Fruit fly (Drosophila melanogaster): Measurements from ENCODE around the gene Krn.
A peak's percentile ranks its signal among the peaks of the same experiment; 100 is the strongest.

Krn gene

DNA sequence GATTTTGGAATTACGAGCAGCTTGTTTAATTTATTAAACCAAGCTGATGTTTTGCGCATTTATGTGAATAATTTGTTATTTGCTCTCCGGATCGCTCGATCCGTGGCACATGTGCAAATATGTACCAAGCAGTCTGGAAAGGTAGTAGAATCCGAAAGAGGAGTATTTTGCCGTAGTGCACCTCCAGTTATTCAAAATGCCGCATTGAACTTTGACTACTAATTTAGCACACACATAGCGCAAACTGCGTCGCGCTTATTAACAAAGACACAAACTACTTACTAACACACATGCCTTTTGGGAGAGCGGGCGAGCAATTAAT, 5.1 kb upstream of the Krn start (continued):
- TF ChIP-seq knrl (GFP tag; IDR thresholded peaks at IDR 0.05; ENCODE audit: partially characterized antibody) (no peak), CG12219 (GFP tag; optimal IDR thresholded peaks at IDR 0.05) (no peak), ato (GFP tag; IDR thresholded peaks at IDR 0.05; ENCODE audit: partially characterized antibody) (no peak), gsb-n (tag; optimal IDR thresholded peaks at IDR 0.05) (no peak), CG3838 (GFP tag; optimal IDR thresholded peaks at IDR 0.05) (no peak), croc (GFP tag; conservative IDR thresholded peaks at IDR 0.05) (0 out of 3 replicates have a peak, but pooled peaks have one; percentile 8), CG32767 (GFP tag; IDR thresholded peaks at IDR 0.05) (no peak), dm (GFP tag; optimal IDR thresholded peaks at IDR 0.05) (no peak), CG32532 (GFP tag; IDR thresholded peaks at IDR 0.05) (no peak), CkIIα-i1 (GFP tag; IDR thresholded peaks at IDR 0.05) (0 out of 2 replicates have a peak, but pooled peaks have one; percentile 17), cato (GFP tag; optimal IDR thresholded peaks at IDR 0.05; ENCODE audit: borderline replicate concordance) (no peak), CG31388 (GFP tag; optimal IDR thresholded peaks at IDR 0.05) (no peak), CG2120 (GFP tag; optimal IDR thresholded peaks at IDR 0.05) (peak; percentile 58), CG17359 (tag; optimal IDR thresholded peaks at IDR 0.05) (no peak), CoRest (tag; optimal IDR thresholded peaks at IDR 0.05) (no peak), rib (GFP tag; IDR thresholded peaks at IDR 0.05) (no peak), Dp (GFP tag; optimal IDR thresholded peaks at IDR 0.05) (no peak), sug (tag; optimal IDR thresholded peaks at IDR 0.05) (peak; percentile 26), CG13894 (tag; optimal IDR thresholded peaks at IDR 0.05) (peak; percentile 84), ase (GFP tag; IDR thresholded peaks at IDR 0.05) (no peak), salm (tag; optimal IDR thresholded peaks at IDR 0.05) (no peak), Oli (tag; optimal IDR thresholded peaks at IDR 0.05) (no peak), pho (GFP tag; optimal IDR thresholded peaks at IDR 0.05) (peak; percentile 62), HLHmδ (GFP tag; optimal IDR thresholded peaks at IDR 0.05) (no peak), grau (tag; optimal IDR thresholded peaks at IDR 0.05) (no peak), Med (GFP tag) (peak; percentile 93), dysf (GFP tag; IDR thresholded peaks at IDR 0.05) (no peak), ro (GFP tag; IDR thresholded peaks at IDR 0.05) (no peak), scrt (GFP tag; optimal IDR thresholded peaks at IDR 0.05) (peak; percentile 37), nerfin-1 (tag; optimal IDR thresholded peaks at IDR 0.05) (no peak), Ets65A (GFP tag) (no peak), trh (GFP tag; optimal IDR thresholded peaks at IDR 0.05) (no peak), Fer2 (tag; optimal IDR thresholded peaks at IDR 0.05) (no peak), D19B (GFP tag; optimal IDR thresholded peaks at IDR 0.05) (no peak), bab2 (GFP tag; optimal IDR thresholded peaks at IDR 0.05) (peak; percentile 47), gfzf (GFP tag; optimal IDR thresholded peaks at IDR 0.05) (no peak), maf-S (GFP tag; optimal IDR thresholded peaks at IDR 0.05) (no peak), chif (GFP tag; optimal IDR thresholded peaks at IDR 0.05) (no peak), CG10267 (tag; optimal IDR thresholded peaks at IDR 0.05) (no peak), usp (GFP tag; optimal IDR thresholded peaks at IDR 0.05) (no peak), BtbVII (GFP tag; optimal IDR thresholded peaks at IDR 0.05) (peak; percentile 49), B-H2 (GFP tag; optimal IDR thresholded peaks at IDR 0.05) (peak; percentile 82), Rfx (GFP tag; IDR thresholded peaks at IDR 0.05) (peak; percentile 38; the same call in 1 of the 2 replicates), CG6254 (GFP tag; optimal IDR thresholded peaks at IDR 0.05) (no peak), pnt (GFP tag; optimal IDR thresholded peaks at IDR 0.05) (no peak), al (GFP tag; IDR thresholded peaks at IDR 0.05) (no peak), Nf-YB (GFP tag; optimal IDR thresholded peaks at IDR 0.05) (no peak), amos (GFP tag; IDR thresholded peaks at IDR 0.05; ENCODE audit: partially characterized antibody) (no peak), Opbp (GFP tag; IDR thresholded peaks at IDR 0.05; ENCODE audit: partially characterized antibody) (no peak), Gug (GFP tag; IDR thresholded peaks at IDR 0.05) (no peak), CG9609 (GFP tag; optimal IDR thresholded peaks at IDR 0.05) (no peak), lbe (GFP tag; optimal IDR thresholded peaks at IDR 0.05) (no peak)

Data from whole organism, embryonic.